Worm (Caenorhabditis elegans): ENCODE data around the gene aqp-1.

Gene aqp-1

DNA sequence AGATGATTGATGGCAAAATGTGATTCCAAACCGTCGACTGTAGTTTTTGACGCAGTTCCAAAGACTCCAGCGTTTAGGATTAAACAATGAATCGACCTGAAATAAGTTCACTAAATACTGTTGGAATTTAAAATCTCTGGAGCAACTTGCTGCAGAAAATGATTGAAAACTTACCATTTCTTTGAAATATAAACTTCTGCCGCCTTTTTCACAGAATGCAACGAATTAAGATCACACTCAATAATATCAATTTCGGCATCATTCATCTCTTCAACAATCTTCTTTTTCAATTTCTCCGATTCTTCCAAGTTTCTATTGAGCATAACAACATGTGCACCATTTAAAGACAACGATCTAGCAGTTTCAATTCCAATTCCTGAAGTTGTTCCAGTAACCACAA is 30.5 kb downstream of the aqp-1 start:
- TF ChIP-seq skn-1 (tag; optimal IDR thresholded peaks at IDR 0.05) (no peak), ztf-1 (GFP tag; conservative IDR thresholded peaks at IDR 0.05) (no peak), nhr-25 (tag; optimal IDR thresholded peaks at IDR 0.05) (no peak)

DNA sequence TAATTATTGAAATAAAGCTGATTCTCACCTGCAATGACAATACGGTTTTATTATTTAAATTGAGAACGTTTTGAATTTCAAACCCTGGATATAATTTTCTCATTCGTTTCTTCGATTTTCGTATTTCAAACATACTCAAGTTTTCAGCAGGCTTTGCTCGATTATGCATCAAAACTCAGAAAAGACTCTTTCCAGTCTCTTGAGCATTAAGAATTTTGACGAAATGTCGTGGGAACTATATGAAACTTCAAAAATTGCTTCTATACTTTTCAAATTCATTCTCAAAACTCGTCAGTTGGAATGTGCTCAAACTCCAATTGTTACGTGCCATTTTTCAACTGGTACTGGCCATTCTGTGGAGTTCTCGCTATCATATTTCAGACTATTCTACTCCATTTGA is 32.8 kb downstream of the aqp-1 start, which contains the start of gene srd-59:
srd-59 (plus strand) TSS at position 301 of the 400 bp plus-strand sequence.
- TF ChIP-seq ceh-82 (tag; optimal IDR thresholded peaks at IDR 0.05), result no peak
- TF ChIP-seq sem-4 (tag; optimal IDR thresholded peaks at IDR 0.05), result no peak
- TF ChIP-seq sma-9 (GFP tag; optimal IDR thresholded peaks at IDR 0.05), result no peak
- TF ChIP-seq sma-9 (tag; optimal IDR thresholded peaks at IDR 0.05), result no peak
- no peak for TF ChIP-seq R02D3.7 (tag; optimal IDR thresholded peaks at IDR 0.05)

DNA sequence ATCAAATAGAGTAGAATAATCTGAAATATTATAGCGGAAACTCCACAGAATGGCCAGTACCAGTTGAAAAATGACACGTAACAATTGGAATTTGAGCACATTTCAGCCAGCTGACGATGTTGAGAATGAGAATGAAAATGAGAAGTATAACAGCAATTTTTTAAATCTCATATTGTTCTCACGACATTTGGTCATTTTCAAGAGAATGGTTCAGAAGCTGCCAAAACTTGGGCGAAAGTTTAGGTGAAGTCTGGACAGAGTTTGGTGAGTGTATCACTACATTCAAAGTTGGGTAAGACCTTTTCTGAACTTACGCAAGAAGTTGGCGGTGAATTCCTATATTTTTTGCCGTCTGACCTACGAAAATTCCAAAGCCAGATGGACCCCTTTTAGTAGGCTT is 33.2 kb downstream of the aqp-1 start, which contains the start of gene srd-58:
srd-58 (minus strand) TSS at position 101 of the 400 bp plus-strand sequence.
- TF ChIP-seq ztf-1 (GFP tag; conservative IDR thresholded peaks at IDR 0.05), result no peak
- no peak for TF ChIP-seq nhr-77 (tag; optimal IDR thresholded peaks at IDR 0.05)
- no peak for TF ChIP-seq unc-39 (tag; optimal IDR thresholded peaks at IDR 0.05)
- no peak for TF ChIP-seq unc-55 (GFP tag; optimal IDR thresholded peaks at IDR 0.05)
- TF ChIP-seq gmeb-1 (tag; optimal IDR thresholded peaks at IDR 0.05), result no peak
- no peak for TF ChIP-seq ZK546.5 (tag; optimal IDR thresholded peaks at IDR 0.05)

DNA sequence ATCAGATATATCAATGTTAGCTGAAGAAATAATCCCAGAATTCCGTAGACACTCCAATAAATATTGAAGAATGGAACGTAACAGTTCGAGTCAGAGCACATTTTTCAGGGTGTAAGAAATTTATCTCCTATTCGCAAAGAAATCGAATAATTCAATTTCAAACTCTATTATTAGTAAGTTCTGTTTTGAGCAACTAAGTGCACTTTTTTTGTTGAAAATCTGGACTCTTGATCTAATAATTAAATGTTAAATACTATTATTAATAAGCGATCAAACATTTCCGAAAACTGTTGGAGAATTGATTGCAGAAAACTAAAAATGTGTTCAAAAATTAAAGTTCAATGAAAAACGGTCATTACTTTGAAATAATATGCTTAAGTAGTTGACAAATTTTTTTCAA is 35.0 kb downstream of the aqp-1 start, which contains the start of gene srd-56:
srd-56 (minus strand) TSS at position 101 of the 400 bp plus-strand sequence.
- TF ChIP-seq ama-1 (optimal IDR thresholded peaks at IDR 0.05) (no peak), blmp-1 (tag; optimal IDR thresholded peaks at IDR 0.05; ENCODE audit: insufficient read depth) (no peak), ZK546.5 (tag; optimal IDR thresholded peaks at IDR 0.05) (no peak), fos-1 (tag; optimal IDR thresholded peaks at IDR 0.05) (no peak), egl-27 (tag; optimal IDR thresholded peaks at IDR 0.05) (no peak), elt-1 (tag; optimal IDR thresholded peaks at IDR 0.05) (no peak), mdl-1 (tag; optimal IDR thresholded peaks at IDR 0.05) (no peak), nhr-6 (tag; optimal IDR thresholded peaks at IDR 0.05) (no peak), nhr-11 (tag; optimal IDR thresholded peaks at IDR 0.05) (no peak), peb-1 (tag; optimal IDR thresholded peaks at IDR 0.05) (no peak), zag-1 (tag; optimal IDR thresholded peaks at IDR 0.05) (no peak), lin-39 (tag; optimal IDR thresholded peaks at IDR 0.05) (no peak), snpc-4 (tag; optimal IDR thresholded peaks at IDR 0.05) (no peak), sma-3 (GFP tag; optimal IDR thresholded peaks at IDR 0.05) (no peak), elt-3 (tag; optimal IDR thresholded peaks at IDR 0.05) (no peak), sem-4 (tag; optimal IDR thresholded peaks at IDR 0.05) (no peak), nhr-129 (tag; optimal IDR thresholded peaks at IDR 0.05) (no peak), dmd-4 (tag; optimal IDR thresholded peaks at IDR 0.05) (no peak), Y55F3AM.14 (GFP tag; optimal IDR thresholded peaks at IDR 0.05) (no peak), skn-1 (tag; optimal IDR thresholded peaks at IDR 0.05) (no peak)

DNA sequence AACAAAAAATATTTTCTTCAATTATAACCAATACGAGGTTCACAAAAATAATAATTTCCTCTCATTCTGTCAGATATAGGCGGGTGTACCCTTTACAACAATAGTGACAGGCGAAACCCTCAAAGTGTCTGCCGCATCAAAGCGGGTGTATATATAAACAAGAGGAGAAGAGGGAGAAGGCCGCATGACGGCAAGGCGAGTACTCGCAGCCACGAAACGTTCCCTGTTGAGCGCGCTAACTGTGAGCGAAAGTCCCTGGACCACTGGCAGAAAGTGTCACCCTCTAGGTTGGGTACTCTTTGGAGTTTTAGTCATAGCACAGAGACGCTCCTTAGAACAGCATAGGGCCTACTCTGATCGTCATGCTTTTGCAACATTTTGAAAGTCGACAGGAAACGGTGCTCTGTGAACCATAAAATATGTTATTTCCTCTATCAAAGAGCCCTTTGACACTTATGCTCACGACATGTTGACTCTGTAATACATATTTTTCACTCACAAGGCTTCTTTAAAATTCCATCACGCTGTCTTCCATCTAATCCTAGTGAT is 38.0 kb downstream of the aqp-1 start, which contains the start of gene pcrg-1:
pcrg-1 (plus strand) TSS at position 499 of the 549 bp plus-strand sequence.
- TF ChIP-seq mdl-1 (tag; optimal IDR thresholded peaks at IDR 0.05), result peak in 1 of 2 experiments; percentile 8
- peak; percentile 9 for TF ChIP-seq mab-5 (tag; optimal IDR thresholded peaks at IDR 0.05)
- no peak for TF ChIP-seq nhr-11 (tag; optimal IDR thresholded peaks at IDR 0.05)
- peak; percentile 44 for TF ChIP-seq crh-2 (tag; optimal IDR thresholded peaks at IDR 0.05)
- no peak for TF ChIP-seq mbf-1 (tag; optimal IDR thresholded peaks at IDR 0.05)
- no peak for TF ChIP-seq sem-4 (tag; optimal IDR thresholded peaks at IDR 0.05)
- no peak for TF ChIP-seq peb-1 (tag; optimal IDR thresholded peaks at IDR 0.05)
- TF ChIP-seq fos-1 (tag; optimal IDR thresholded peaks at IDR 0.05), result peak; percentile 15
- TF ChIP-seq sma-3 (GFP tag; optimal IDR thresholded peaks at IDR 0.05), result peak; percentile 86
- no peak for TF ChIP-seq ceh-16 (tag; optimal IDR thresholded peaks at IDR 0.05)
- TF ChIP-seq Y55F3AM.14 (GFP tag; optimal IDR thresholded peaks at IDR 0.05), result peak; percentile 87
- peak; percentile 67 for TF ChIP-seq lin-13 (GFP tag; optimal IDR thresholded peaks at IDR 0.05)
- TF ChIP-seq nhr-12 (tag; optimal IDR thresholded peaks at IDR 0.05), result no peak
- TF ChIP-seq elt-3 (tag; optimal IDR thresholded peaks at IDR 0.05), result no peak
- TF ChIP-seq ztf-11 (tag; optimal IDR thresholded peaks at IDR 0.05), result no peak
- peak; percentile 64 for TF ChIP-seq C34F6.9 (tag; optimal IDR thresholded peaks at IDR 0.05)
- peak; percentile 76 for TF ChIP-seq nhr-129 (tag; optimal IDR thresholded peaks at IDR 0.05)
- TF ChIP-seq ztf-4 (tag; optimal IDR thresholded peaks at IDR 0.05), result peak; percentile 75
- TF ChIP-seq aly-2 (tag; optimal IDR thresholded peaks at IDR 0.05), result no peak
- TF ChIP-seq F13H6.1 (tag; optimal IDR thresholded peaks at IDR 0.05), result peak; percentile 74
- peak; percentile 55 for TF ChIP-seq lin-11 (tag; optimal IDR thresholded peaks at IDR 0.05)
- no peak for TF ChIP-seq unc-62 (GFP tag; optimal IDR thresholded peaks at IDR 0.05)
- TF ChIP-seq nhr-6 (tag; optimal IDR thresholded peaks at IDR 0.05), result no peak
- no peak for TF ChIP-seq R02D3.7 (tag; optimal IDR thresholded peaks at IDR 0.05)
- no peak for TF ChIP-seq zag-1 (tag; optimal IDR thresholded peaks at IDR 0.05)
- TF ChIP-seq elt-1 (tag; optimal IDR thresholded peaks at IDR 0.05), result no peak
- TF ChIP-seq nhr-21 (tag; optimal IDR thresholded peaks at IDR 0.05), result peak; percentile 78
- TF ChIP-seq gmeb-1 (tag; optimal IDR thresholded peaks at IDR 0.05), result peak; percentile 72
- peak; percentile 94 for TF ChIP-seq sma-9 (GFP tag; optimal IDR thresholded peaks at IDR 0.05)
- TF ChIP-seq sma-9 (tag; optimal IDR thresholded peaks at IDR 0.05), result no peak
- TF ChIP-seq nhr-25 (tag; optimal IDR thresholded peaks at IDR 0.05), result no peak
- peak; percentile 8 for TF ChIP-seq nhr-77 (tag; optimal IDR thresholded peaks at IDR 0.05)
- TF ChIP-seq ZK546.5 (tag; optimal IDR thresholded peaks at IDR 0.05), result no peak
